Worm (Caenorhabditis elegans) whole organism, L4 larva: ENCODE results near the gene C06E1.9.
A peak's percentile ranks its signal among the peaks of the same experiment; 100 is the strongest.

ENCODE experiments used
- F10B5.3 ChIP-seq: sonication (generic microtip); optimal IDR thresholded peaks from 2 replicates; lab custom pipeline; 2016; ENCODE audit warnings: mild to moderate bottlenecking, missing genetic modification characterization, missing compliant biosample characterization
- Y5F2A.4 ChIP-seq: fragments of 200-800 bp; sonication (Bioruptor generic); optimal IDR thresholded peaks from 2 replicates; lab custom pipeline; 2018; ENCODE audit warnings: mild to moderate bottlenecking, missing genetic modification characterization, missing compliant biosample characterization
- aha-1 ChIP-seq: fragments of 150-350 bp; peaks from one replicate; lab custom pipeline; 2014; ENCODE audit warnings: missing biosample characterization, missing genetic modification characterization
- aly-2 ChIP-seq: sonication (generic microtip); optimal IDR thresholded peaks from 2 replicates; lab custom pipeline; 2018; ENCODE audit warnings: missing biosample characterization, missing genetic modification characterization
- ceh-28 ChIP-seq: fragments of 150-350 bp; optimal IDR thresholded peaks from 2 replicates; lab custom pipeline; 2014; ENCODE audit warnings: missing biosample characterization, missing genetic modification reagents, missing genetic modification characterization
- ceh-32 ChIP-seq: sonication (generic microtip); optimal IDR thresholded peaks from 2 replicates; lab custom pipeline; 2016; ENCODE audit warnings: mild to moderate bottlenecking, missing genetic modification characterization, missing compliant biosample characterization; ENCODE audit not compliant: poor library complexity
- ceh-44 ChIP-seq: fragments of 200-800 bp; sonication (Bioruptor generic); IDR thresholded peaks from 2 replicates; pipeline ENCODE4 v1.3.6; 2022; ENCODE audit warnings: missing genetic modification reagents, missing genetic modification characterization, missing compliant biosample characterization
- ctbp-1 ChIP-seq: fragments of 200-800 bp; sonication (Bioruptor generic); IDR thresholded peaks from 2 replicates; pipeline ENCODE4 v1.3.6; 2022; ENCODE audit warnings: missing genetic modification reagents, missing genetic modification characterization, missing compliant biosample characterization
- fkh-10 ChIP-seq: fragments of 150-350 bp; optimal IDR thresholded peaks from 2 replicates; lab custom pipeline; 2014; ENCODE audit warnings: missing biosample characterization, missing genetic modification reagents, missing genetic modification characterization
- jun-1 ChIP-seq: fragments of 150-350 bp; optimal IDR thresholded peaks from 2 replicates; lab custom pipeline; 2014; ENCODE audit warnings: missing biosample characterization, missing genetic modification reagents, missing genetic modification characterization
- lir-3 ChIP-seq: sonication (generic microtip); optimal IDR thresholded peaks from 2 replicates; lab custom pipeline; 2016; ENCODE audit warnings: mild to moderate bottlenecking, missing genetic modification characterization, missing compliant biosample characterization
- madf-5 ChIP-seq, 2 experiments: fragments of 200-800 bp; sonication (Bioruptor generic); IDR thresholded peaks; 2 replicates each; pipeline ENCODE4 v1.3.6; 2022; ENCODE audit warnings: missing compliant biosample characterization in 2 of 2, missing genetic modification characterization in 2 of 2
- mxl-3 ChIP-seq: fragments of 200-800 bp; sonication (Bioruptor generic); optimal IDR thresholded peaks from 2 replicates; lab custom pipeline; 2018; ENCODE audit warnings: mild to moderate bottlenecking, missing genetic modification characterization, missing compliant biosample characterization
- nhr-111 ChIP-seq: fragments of 200-800 bp; sonication (Bioruptor generic); optimal IDR thresholded peaks from 2 replicates; lab custom pipeline; 2018; ENCODE audit warnings: mild to moderate bottlenecking, missing genetic modification characterization, missing compliant biosample characterization
- nhr-237 ChIP-seq: sonication (generic microtip); optimal IDR thresholded peaks from 2 replicates; lab custom pipeline; 2017; ENCODE audit warnings: missing biosample characterization, missing genetic modification characterization
- nhr-28 ChIP-seq: fragments of 150-350 bp; optimal IDR thresholded peaks from 2 replicates; lab custom pipeline; 2014; ENCODE audit warnings: missing biosample characterization, missing genetic modification characterization
- nhr-41 ChIP-seq: fragments of 200-800 bp; sonication (Bioruptor generic); IDR thresholded peaks from 2 replicates; pipeline ENCODE4 v1.3.6; 2022; ENCODE audit warnings: missing genetic modification reagents, missing genetic modification characterization, missing compliant biosample characterization
- nhr-42 ChIP-seq: fragments of 200-800 bp; sonication (Bioruptor generic); IDR thresholded peaks from 2 replicates; pipeline ENCODE4 v1.3.6; 2022; ENCODE audit warnings: missing genetic modification characterization, missing compliant biosample characterization
- pqm-1 ChIP-seq: sonication (generic microtip); optimal IDR thresholded peaks from 2 replicates; lab custom pipeline; 2017; ENCODE audit warnings: missing biosample characterization, missing genetic modification characterization
- saeg-2 ChIP-seq: fragments of 200-800 bp; sonication (Bioruptor generic); IDR thresholded peaks from 2 replicates; pipeline ENCODE4 v1.3.6; 2022; ENCODE audit warnings: missing genetic modification reagents, missing genetic modification characterization, missing compliant biosample characterization
- unc-62 ChIP-seq, 3 experiments: fragments of 150-350 bp in 1 of 3; sonication (generic microtip); optimal IDR thresholded peaks in 2 of 3; peaks in 1 of 3; 1 replicate in 1 of 3; 2 replicates in 2 of 3; lab custom pipeline; 2014 to 2017; ENCODE audit warnings: missing biosample characterization in 3 of 3, missing genetic modification characterization in 3 of 3, missing genetic modification reagents in 3 of 3, missing genotype in 1 of 3
- zag-1 ChIP-seq: fragments of 150-350 bp; optimal IDR thresholded peaks from 2 replicates; lab custom pipeline; 2014; ENCODE audit warnings: missing biosample characterization, missing genetic modification characterization
- zip-2 ChIP-seq: fragments of 150-350 bp; optimal IDR thresholded peaks from 2 replicates; lab custom pipeline; 2014; ENCODE audit warnings: missing biosample characterization, missing genetic modification characterization

Gene C06E1.9

ce11 chrIII:8588592-8589153, 20.9 kb downstream of the C06E1.9 start, which contains the start of gene glr-1:
Gene glr-1, minus strand, starts transcription at chrIII:8588642.
- peak; percentile 91 for TF ChIP-seq aha-1
- no peak for TF ChIP-seq jun-1
- TF ChIP-seq ctbp-1 (GFP tag; lab: Robert Waterston, UW), result 0 out of 2 replicates have a peak, but pooled peaks have one; percentile 25
- TF ChIP-seq fkh-10 (GFP tag; lab: Kevin White, UChicago), result peak; percentile 92

- TF ChIP-seq zag-1 (tag; lab: Kevin White, UChicago), result no peak
- TF ChIP-seq aha-1, result peak; percentile 11
- peak in 1 of 2 experiments; percentile 87 for TF ChIP-seq unc-62 (GFP tag; optimal IDR thresholded peaks at IDR 0.05 in 1 of 2; lab: Kevin White, UChicago)
- TF ChIP-seq unc-62 (tag; optimal IDR thresholded peaks at IDR 0.05; lab: Kevin White, UChicago), result no peak
- TF ChIP-seq aly-2 (tag; lab: Kevin White, UChicago), result no peak
These were observed 28.8 kb downstream of the C06E1.9 start, which contains the start of gene doxa-1 for ce11 chrIII:8580802-8581201. Gene doxa-1, plus strand, starts transcription at chrIII:8581102.

ce11 chrIII:8579367-8579766, 30.2 kb downstream of the C06E1.9 start:
- TF ChIP-seq aha-1 (peak; percentile 93), nhr-41 (no peak), ctbp-1 (GFP tag; lab: Robert Waterston, UW) (0 out of 2 replicates have a peak, but pooled peaks have one; percentile 36)

ce11 chrIII:8578381-8578780, 31.2 kb downstream of the C06E1.9 start:
- TF ChIP-seq unc-62 (GFP tag; optimal IDR thresholded peaks at IDR 0.05 in 1 of 2; lab: Kevin White, UChicago) (peak in 1 of 2 experiments; percentile 83), unc-62 (tag; optimal IDR thresholded peaks at IDR 0.05; lab: Kevin White, UChicago) (no peak), aha-1 (peak; percentile 5), zip-2 (tag; lab: Kevin White, UChicago) (no peak)
- TF ChIP-seq, all 104 proteins: peak for 2

- TF ChIP-seq nhr-111 (GFP tag; lab: Kevin White, UChicago), result no peak
- TF ChIP-seq nhr-42, result no peak
- TF ChIP-seq Y5F2A.4 (GFP tag; lab: Kevin White, UChicago), result no peak
- no peak for TF ChIP-seq pqm-1
- TF ChIP-seq saeg-2 (GFP tag; lab: Robert Waterston, UW), result no peak
- no peak for TF ChIP-seq mxl-3 (GFP tag; lab: Kevin White, UChicago)
- TF ChIP-seq nhr-237 (tag; lab: Kevin White, UChicago), result no peak
These were observed 32.0 kb downstream of the C06E1.9 start for ce11 chrIII:8577534-8577933.

ce11 chrIII:8575359-8576101, 34.1 kb downstream of the C06E1.9 start:
- TF ChIP-seq unc-62 (GFP tag; optimal IDR thresholded peaks at IDR 0.05 in 1 of 2; lab: Kevin White, UChicago) (peak in 1 of 2 experiments; percentile 72), unc-62 (tag; optimal IDR thresholded peaks at IDR 0.05; lab: Kevin White, UChicago) (no peak), nhr-28 (tag; lab: Kevin White, UChicago) (peak; percentile 15), aha-1 (peak; percentile 67), ceh-32 (tag; lab: Kevin White, UChicago) (no peak), nhr-111 (GFP tag; lab: Kevin White, UChicago) (no peak), fkh-10 (GFP tag; lab: Kevin White, UChicago) (no peak)

- TF ChIP-seq nhr-28 (tag; lab: Kevin White, UChicago) (peak; percentile 18), madf-5 (GFP tag; IDR thresholded peaks at IDR 0.05; lab: Robert Waterston, UW) (no peak), aha-1 (peak; percentile 84)
These were observed 35.3 kb downstream of the C06E1.9 start for ce11 chrIII:8574299-8574698.

- TF ChIP-seq F10B5.3 (tag; lab: Kevin White, UChicago) (no peak), lir-3 (tag; lab: Kevin White, UChicago) (no peak), ceh-44 (GFP tag; lab: Robert Waterston, UW) (no peak), pqm-1 (no peak), ceh-28 (tag; lab: Kevin White, UChicago) (no peak)
These were observed 35.7 kb downstream of the C06E1.9 start for ce11 chrIII:8573869-8574268.
